Comparison of ENCODE assay signal across 5 worm cellular contexts in the genomic region with DNA sequence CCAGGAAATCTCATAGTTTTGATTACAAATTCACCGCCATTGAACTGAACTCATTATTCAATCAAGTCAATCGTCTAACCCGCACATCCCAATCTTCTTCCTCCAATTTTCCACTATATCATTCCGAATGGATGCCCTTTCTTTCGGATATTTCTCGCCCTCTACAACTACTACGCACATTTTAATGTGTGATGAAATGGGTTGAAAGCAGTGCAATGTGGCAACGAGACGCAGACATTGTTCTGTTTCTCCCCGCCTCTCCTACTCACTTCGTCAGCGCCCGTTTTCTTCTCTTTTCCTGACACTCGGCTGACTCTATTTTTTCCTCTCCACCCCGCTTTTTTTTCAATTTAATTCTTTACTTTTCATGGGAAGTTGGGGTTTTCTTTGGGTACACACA.
TF ChIP-seq lines count a peak whose summit lies in the region.

No protein-coding gene starts in this region.

TF ChIP-seq in whole organism, L1 larva, 84 proteins besides CTCF, POLR2A, EP300 and RAD21 (continues in another document):
- TF ChIP-seq efl-1 (optimal IDR thresholded peaks at IDR 0.05; lab: Kevin White, UChicago) (peak; percentile 47 to 71), efl-1 (GFP tag; optimal IDR thresholded peaks at IDR 0.05 in 1 of 2; lab: Kevin White, UChicago) (peak; percentile 23 to 37), snu-23 (GFP tag; optimal IDR thresholded peaks at IDR 0.05; lab: Kevin White, UChicago) (peak; percentile 64), snpc-4 (tag; optimal IDR thresholded peaks at IDR 0.05; lab: Kevin White, UChicago) (no peak), elt-3 (tag; optimal IDR thresholded peaks at IDR 0.05; lab: Kevin White, UChicago) (no peak), nhr-237 (tag; optimal IDR thresholded peaks at IDR 0.05; lab: Kevin White, UChicago) (no peak), lin-35 (GFP tag; optimal IDR thresholded peaks at IDR 0.05; lab: Kevin White, UChicago) (peak; percentile 32 to 39), rnt-1 (tag; optimal IDR thresholded peaks at IDR 0.05; lab: Kevin White, UChicago) (peak; percentile 37), mep-1 (tag; optimal IDR thresholded peaks at IDR 0.05; lab: Kevin White, UChicago) (peak; percentile 82), lin-13 (GFP tag; optimal IDR thresholded peaks at IDR 0.05; lab: Kevin White, UChicago) (no peak), blmp-1 (tag; optimal IDR thresholded peaks at IDR 0.05; lab: Kevin White, UChicago) (peak; percentile 56), lin-14 (GFP tag; optimal IDR thresholded peaks at IDR 0.05; lab: Kevin White, UChicago) (peak; percentile 81), nhr-71 (tag; optimal IDR thresholded peaks at IDR 0.05; lab: Kevin White, UChicago) (peak; percentile 53), nhr-47 (tag; optimal IDR thresholded peaks at IDR 0.05; lab: Kevin White, UChicago) (peak; percentile 38), aly-2 (tag; optimal IDR thresholded peaks at IDR 0.05; lab: Kevin White, UChicago) (no peak), dsc-1 (tag; optimal IDR thresholded peaks at IDR 0.05; lab: Kevin White, UChicago) (peak; percentile 10), fos-1 (tag; optimal IDR thresholded peaks at IDR 0.05; lab: Kevin White, UChicago) (peak; percentile 5)

TF ChIP-seq in whole organism, L3 larva, 47 proteins besides CTCF, POLR2A, EP300 and RAD21:
- TF ChIP-seq snpc-4 (tag; optimal IDR thresholded peaks at IDR 0.05; lab: Kevin White, UChicago) (peak; percentile 28), egl-5 (tag; optimal IDR thresholded peaks at IDR 0.05; lab: Kevin White, UChicago) (peak; percentile 93), nhr-23 (tag; optimal IDR thresholded peaks at IDR 0.05; lab: Kevin White, UChicago) (peak; percentile 42), elt-2 (tag; optimal IDR thresholded peaks at IDR 0.05; lab: Kevin White, UChicago) (peak; percentile 15), pqm-1 (tag; optimal IDR thresholded peaks at IDR 0.05; lab: Kevin White, UChicago) (peak; percentile 4), lin-39 (tag; optimal IDR thresholded peaks at IDR 0.05; lab: Kevin White, UChicago) (peak; percentile 67), lin-15B (tag; optimal IDR thresholded peaks at IDR 0.05; lab: Kevin White, UChicago) (peak; percentile 5), nfya-1 (tag; optimal IDR thresholded peaks at IDR 0.05; lab: Kevin White, UChicago; ENCODE audit: insufficient read depth) (peak; percentile 66), hmg-11 (tag; optimal IDR thresholded peaks at IDR 0.05; lab: Kevin White, UChicago) (peak; percentile 90), mml-1 (tag; optimal IDR thresholded peaks at IDR 0.05; lab: Kevin White, UChicago) (no peak), eor-1 (tag; optimal IDR thresholded peaks at IDR 0.05; lab: Kevin White, UChicago) (no peak), R02D3.7 (tag; optimal IDR thresholded peaks at IDR 0.05; lab: Kevin White, UChicago) (no peak), pha-4 (tag; optimal IDR thresholded peaks at IDR 0.05; lab: Kevin White, UChicago) (peak; percentile 28)

TF ChIP-seq in whole organism, early embryonic, 17 proteins besides CTCF, POLR2A, EP300 and RAD21:
- TF ChIP-seq F13C5.2 (tag; optimal IDR thresholded peaks at IDR 0.05; lab: Kevin White, UChicago) (peak; percentile 12), hmg-4 (GFP tag; optimal IDR thresholded peaks at IDR 0.05; lab: Kevin White, UChicago) (peak; percentile 49), flt-1 (GFP tag; IDR thresholded peaks at IDR 0.05; lab: Robert Waterston, UW) (no peak)

TF ChIP-seq in whole organism, midembryonic, 9 proteins besides CTCF, POLR2A, EP300 and RAD21:
- no peak for TF ChIP-seq klf-2 (GFP tag; conservative IDR thresholded peaks at IDR 0.05; lab: Robert Waterston, UW)
- 0 out of 2 replicates have a peak, but pooled peaks have one; percentile 61 for TF ChIP-seq ztf-23 (GFP tag; IDR thresholded peaks at IDR 0.05; lab: Robert Waterston, UW)
- TF ChIP-seq tab-1 (GFP tag; IDR thresholded peaks at IDR 0.05; lab: Robert Waterston, UW): no peak
- no peak for TF ChIP-seq flt-1 (GFP tag; IDR thresholded peaks at IDR 0.05; lab: Robert Waterston, UW)
- no peak for TF ChIP-seq T22C8.4 (GFP tag; IDR thresholded peaks at IDR 0.05; lab: Robert Waterston, UW)
- no peak for TF ChIP-seq med-1 (GFP tag; optimal IDR thresholded peaks at IDR 0.05; lab: Kevin White, UChicago; ENCODE audit: insufficient read depth)
- TF ChIP-seq cog-1 (tag; optimal IDR thresholded peaks at IDR 0.05; lab: Kevin White, UChicago): peak; percentile 51
- no peak for TF ChIP-seq ref-1 (GFP tag; conservative IDR thresholded peaks at IDR 0.05; lab: Robert Waterston, UW)
- no peak for TF ChIP-seq ztf-29 (GFP tag; IDR thresholded peaks at IDR 0.05; lab: Robert Waterston, UW)

TF ChIP-seq in whole organism, young adult, 124 proteins besides CTCF, POLR2A, EP300 and RAD21:
- TF ChIP-seq tbx-9 (tag; optimal IDR thresholded peaks at IDR 0.05; lab: Kevin White, UChicago; ENCODE audit: borderline replicate concordance) (no peak), Y56A3A.18 (GFP tag; IDR thresholded peaks at IDR 0.05; lab: Robert Waterston, UW) (no peak), gei-17 (GFP tag; optimal IDR thresholded peaks at IDR 0.05; lab: Kevin White, UChicago) (no peak), lin-35 (GFP tag; optimal IDR thresholded peaks at IDR 0.05; lab: Kevin White, UChicago) (peak in 1 of 3 experiments; percentile 9), snpc-4 (GFP tag; optimal IDR thresholded peaks at IDR 0.05; lab: Kevin White, UChicago) (no peak), snpc-4 (tag; optimal IDR thresholded peaks at IDR 0.05; lab: Kevin White, UChicago) (peak in 1 of 4 experiments; percentile 37), mcd-1 (GFP tag; IDR thresholded peaks at IDR 0.05; lab: Robert Waterston, UW) (peak; percentile 33; the same call in 1 of the 2 replicates), lin-54 (GFP tag; optimal IDR thresholded peaks at IDR 0.05; lab: Kevin White, UChicago) (no peak), dpff-1 (tag; optimal IDR thresholded peaks at IDR 0.05; lab: Kevin White, UChicago) (no peak), hmg-1.2 (GFP tag; IDR thresholded peaks at IDR 0.05; lab: Robert Waterston, UW) (peak; percentile 68; the same call in 1 of the 2 replicates), aptf-3 (GFP tag; IDR thresholded peaks at IDR 0.05; lab: Robert Waterston, UW) (no peak), ekl-4 (GFP tag; IDR thresholded peaks at IDR 0.05; lab: Robert Waterston, UW) (no peak), aptf-2 (GFP tag; conservative IDR thresholded peaks at IDR 0.05; lab: Robert Waterston, UW) (no peak), ama-1 (optimal IDR thresholded peaks at IDR 0.05; lab: Kevin White, UChicago) (peak; percentile 33), ama-1 (GFP tag; optimal IDR thresholded peaks at IDR 0.05; lab: Kevin White, UChicago) (no peak), ztf-25 (GFP tag; IDR thresholded peaks at IDR 0.05; lab: Robert Waterston, UW) (no peak), rpc-1 (optimal IDR thresholded peaks at IDR 0.05; lab: Kevin White, UChicago) (no peak), rpc-1 (tag; optimal IDR thresholded peaks at IDR 0.05; lab: Kevin White, UChicago) (no peak), sdz-38 (tag; optimal IDR thresholded peaks at IDR 0.05; lab: Kevin White, UChicago) (no peak), cebp-1 (GFP tag; IDR thresholded peaks at IDR 0.05; lab: Robert Waterston, UW) (peak; percentile 46; the same call in 1 of the 2 replicates), cebp-1 (tag; optimal IDR thresholded peaks at IDR 0.05; lab: Kevin White, UChicago) (peak; percentile 86), xnd-1 (tag; optimal IDR thresholded peaks at IDR 0.05; lab: Kevin White, UChicago) (no peak), madf-3 (GFP tag; IDR thresholded peaks at IDR 0.05; lab: Robert Waterston, UW) (no peak), rcor-1 (GFP tag; IDR thresholded peaks at IDR 0.05; lab: Robert Waterston, UW) (peak; percentile 30; the same call in 1 of the 2 replicates), nhr-179 (tag; optimal IDR thresholded peaks at IDR 0.05; lab: Kevin White, UChicago) (no peak), nhr-80 (tag; optimal IDR thresholded peaks at IDR 0.05; lab: Kevin White, UChicago) (peak; percentile 30), akir-1 (GFP tag; optimal IDR thresholded peaks at IDR 0.05; lab: Kevin White, UChicago) (no peak), ceh-100 (GFP tag; IDR thresholded peaks at IDR 0.05; lab: Robert Waterston, UW) (no peak), nfyb-1 (GFP tag; IDR thresholded peaks at IDR 0.05; lab: Robert Waterston, UW) (peak; percentile 51; the same call in 1 of the 2 replicates), nhr-27 (tag; optimal IDR thresholded peaks at IDR 0.05; lab: Kevin White, UChicago) (no peak), ztf-18 (tag; optimal IDR thresholded peaks at IDR 0.05; lab: Kevin White, UChicago) (no peak), ZK185.1 (tag; optimal IDR thresholded peaks at IDR 0.05; lab: Kevin White, UChicago; ENCODE audit: poor library complexity, severe bottlenecking) (peak; percentile 2), egl-18 (GFP tag; IDR thresholded peaks at IDR 0.05; lab: Robert Waterston, UW) (no peak), B0336.3 (GFP tag; IDR thresholded peaks at IDR 0.05; lab: Robert Waterston, UW) (no peak)

Comparison
In these comparisons a context has a peak if more than half of its experiments do, and no peak if none do; other contexts are left out.
1. Of the 8 proteins assayed by ChIP-seq in both whole organism, young adult and whole organism, L1 larva: peak only in whole organism, young adult: none; only in whole organism, L1 larva: efl-1 and nhr-90; in both: none; in neither: 2; mixed calls (peak in some experiments, not most) for 4.